Worm (Caenorhabditis elegans) whole organism, L1 larva: ENCODE measurements around the gene fnip-2.

ENCODE experiments used
- C04F5.9 ChIP-seq: sonication (generic microtip); optimal IDR thresholded peaks from 2 replicates; lab custom pipeline; 2016; ENCODE audit warnings: missing genetic modification characterization, missing compliant biosample characterization
- F16B12.6 ChIP-seq: fragments of 150-350 bp; optimal IDR thresholded peaks from 2 replicates; lab custom pipeline; 2014; ENCODE audit warnings: missing biosample characterization, missing genetic modification characterization
- aha-1 ChIP-seq: fragments of 150-350 bp; optimal IDR thresholded peaks from 2 replicates; lab custom pipeline; 2014; ENCODE audit warnings: missing biosample characterization, missing genetic modification characterization
- alr-1 ChIP-seq: fragments of 200-800 bp; sonication (Bioruptor generic); optimal IDR thresholded peaks from 2 replicates; lab custom pipeline; 2018; ENCODE audit warnings: borderline replicate concordance, mild to moderate bottlenecking, missing genetic modification characterization, missing compliant biosample characterization
- ama-1 ChIP-seq: fragments of 150-350 bp; optimal IDR thresholded peaks from 2 replicates; lab custom pipeline; 2014
- blmp-1 ChIP-seq: fragments of 150-350 bp; optimal IDR thresholded peaks from 2 replicates; lab custom pipeline; 2014; ENCODE audit warnings: missing biosample characterization, missing genetic modification characterization
- ceh-63 ChIP-seq: fragments of 200-800 bp; sonication (Bioruptor generic); optimal IDR thresholded peaks from 2 replicates; lab custom pipeline; 2018; ENCODE audit warnings: mild to moderate bottlenecking, missing genetic modification characterization, missing compliant biosample characterization
- ceh-8 ChIP-seq: fragments of 200-800 bp; sonication (Bioruptor generic); optimal IDR thresholded peaks from 2 replicates; lab custom pipeline; 2018; ENCODE audit warnings: mild to moderate bottlenecking, missing genetic modification characterization, moderate library complexity, missing compliant biosample characterization
- ceh-88 ChIP-seq: fragments of 200-800 bp; sonication (Bioruptor generic); IDR thresholded peaks from 2 replicates; pipeline ENCODE4 v1.3.6; 2022; ENCODE audit warnings: missing genetic modification characterization, missing compliant biosample characterization
- ceh-90 ChIP-seq: sonication (generic microtip); optimal IDR thresholded peaks from 2 replicates; lab custom pipeline; 2016; ENCODE audit warnings: missing genetic modification characterization, missing compliant biosample characterization
- dpl-1 ChIP-seq, 3 experiments: fragments of 150-350 bp in 2 of 3; sonication (generic microtip) in 1 of 3; optimal IDR thresholded peaks; 2 replicates each; lab custom pipeline; 2014 to 2017; ENCODE audit warnings: missing biosample characterization in 3 of 3, missing genetic modification characterization in 3 of 3, missing genetic modification reagents in 3 of 3
- dsc-1 ChIP-seq: sonication (generic microtip); optimal IDR thresholded peaks from 2 replicates; lab custom pipeline; 2016; ENCODE audit warnings: mild to moderate bottlenecking, missing genetic modification characterization, missing compliant biosample characterization
- efl-3 ChIP-seq: fragments of 200-800 bp; sonication (Bioruptor generic); optimal IDR thresholded peaks from 2 replicates; lab custom pipeline; 2018; ENCODE audit warnings: mild to moderate bottlenecking, missing genetic modification characterization, missing compliant biosample characterization
- elt-2 ChIP-seq: sonication (generic microtip); optimal IDR thresholded peaks from 2 replicates; lab custom pipeline; 2016; ENCODE audit warnings: missing genetic modification characterization, mild to moderate bottlenecking, inconsistent platforms, missing compliant biosample characterization, missing genetic modification reagents
- ets-5 ChIP-seq: fragments of 200-800 bp; sonication (Bioruptor generic); IDR thresholded peaks from 2 replicates; pipeline ENCODE4 v1.3.6; 2022; ENCODE audit warnings: missing genetic modification characterization, missing compliant biosample characterization
- fkh-10 ChIP-seq: sonication (generic microtip); optimal IDR thresholded peaks from 2 replicates; lab custom pipeline; 2017; ENCODE audit warnings: missing biosample characterization, missing genetic modification reagents, missing genetic modification characterization
- fos-1 ChIP-seq: fragments of 150-350 bp; optimal IDR thresholded peaks from 2 replicates; lab custom pipeline; 2014; ENCODE audit warnings: missing biosample characterization, missing genetic modification characterization
- hlh-4 ChIP-seq: sonication (generic microtip); optimal IDR thresholded peaks from 2 replicates; lab custom pipeline; 2016; ENCODE audit warnings: mild to moderate bottlenecking, missing genetic modification characterization, missing compliant biosample characterization
- jun-1 ChIP-seq: fragments of 150-350 bp; optimal IDR thresholded peaks from 2 replicates; lab custom pipeline; 2014; ENCODE audit warnings: missing biosample characterization, missing genetic modification reagents, missing genetic modification characterization
- lin-13 ChIP-seq: fragments of 150-350 bp; optimal IDR thresholded peaks from 2 replicates; lab custom pipeline; 2014; ENCODE audit warnings: missing biosample characterization, missing genetic modification reagents, missing genetic modification characterization
- lin-14 ChIP-seq: fragments of 200-800 bp; sonication (Bioruptor generic); optimal IDR thresholded peaks from 2 replicates; lab custom pipeline; 2018; ENCODE audit warnings: mild to moderate bottlenecking, missing genetic modification characterization, moderate library complexity, missing compliant biosample characterization
- lin-35 ChIP-seq, 2 experiments: fragments of 150-350 bp; optimal IDR thresholded peaks; 2 replicates each; lab custom pipeline; 2014; ENCODE audit warnings: missing biosample characterization in 2 of 2, missing genetic modification characterization in 2 of 2, missing genetic modification reagents in 2 of 2
- lin-39 ChIP-seq: fragments of 150-350 bp; optimal IDR thresholded peaks from 2 replicates; lab custom pipeline; 2014; ENCODE audit warnings: missing biosample characterization, missing genetic modification reagents, missing genetic modification characterization
- lir-3 ChIP-seq: sonication (generic microtip); optimal IDR thresholded peaks from 2 replicates; lab custom pipeline; 2016; ENCODE audit warnings: mild to moderate bottlenecking, missing genetic modification characterization, moderate library complexity, missing compliant biosample characterization; ENCODE audit not compliant: poor library complexity
- lsy-2 ChIP-seq, 2 experiments: fragments of 150-350 bp; optimal IDR thresholded peaks; 2 replicates each; lab custom pipeline; 2014; ENCODE audit warnings: missing biosample characterization in 2 of 2, missing genetic modification characterization in 2 of 2
- mdl-1 ChIP-seq, 2 experiments: fragments of 150-350 bp; optimal IDR thresholded peaks; 2 replicates each; lab custom pipeline; 2014 to 2017; ENCODE audit warnings: missing biosample characterization in 2 of 2, missing genetic modification characterization in 2 of 2, inconsistent platforms in 1 of 2
- mef-2 ChIP-seq: fragments of 150-350 bp; optimal IDR thresholded peaks from 2 replicates; lab custom pipeline; 2014; ENCODE audit warnings: missing biosample characterization, missing genetic modification characterization
- nhr-12 ChIP-seq: sonication (generic microtip); optimal IDR thresholded peaks from 2 replicates; lab custom pipeline; 2017; ENCODE audit warnings: missing biosample characterization, missing genetic modification characterization
- nhr-19 ChIP-seq: fragments of 200-800 bp; sonication (Bioruptor generic); conservative IDR thresholded peaks from 2 replicates; pipeline ENCODE4 v1.3.6; 2022; ENCODE audit warnings: missing genetic modification characterization, missing compliant biosample characterization
- nhr-20 ChIP-seq: sonication (generic microtip); optimal IDR thresholded peaks from 2 replicates; lab custom pipeline; 2016; ENCODE audit warnings: mild to moderate bottlenecking, missing genetic modification characterization, missing compliant biosample characterization
- nhr-47 ChIP-seq: sonication (generic microtip); optimal IDR thresholded peaks from 2 replicates; lab custom pipeline; 2016; ENCODE audit warnings: mild to moderate bottlenecking, missing genetic modification characterization, moderate library complexity, missing compliant biosample characterization
- nhr-71 ChIP-seq: sonication (generic microtip); optimal IDR thresholded peaks from 2 replicates; lab custom pipeline; 2016; ENCODE audit warnings: mild to moderate bottlenecking, missing genetic modification characterization, moderate library complexity, missing compliant biosample characterization
- nhr-76 ChIP-seq: sonication (generic microtip); optimal IDR thresholded peaks from 2 replicates; lab custom pipeline; 2017; ENCODE audit warnings: missing biosample characterization, missing genetic modification characterization
- nhr-77 ChIP-seq: fragments of 150-350 bp; optimal IDR thresholded peaks from 2 replicates; lab custom pipeline; 2014; ENCODE audit warnings: missing biosample characterization, missing genetic modification characterization
- nhr-84 ChIP-seq: sonication (generic microtip); optimal IDR thresholded peaks from 2 replicates; lab custom pipeline; 2017; ENCODE audit warnings: missing biosample characterization, missing genetic modification characterization
- nhr-85 ChIP-seq: sonication (generic microtip); peaks from one replicate; lab custom pipeline; 2016; ENCODE audit warnings: missing genetic modification characterization, inconsistent platforms, missing compliant biosample characterization
- nhr-90 ChIP-seq: sonication (generic microtip); optimal IDR thresholded peaks from 2 replicates; lab custom pipeline; 2016; ENCODE audit warnings: mild to moderate bottlenecking, missing genetic modification characterization, missing compliant biosample characterization; ENCODE audit not compliant: poor library complexity
- pax-3 ChIP-seq: fragments of 200-800 bp; sonication (Bioruptor generic); optimal IDR thresholded peaks from 2 replicates; lab custom pipeline; 2018; ENCODE audit warnings: mild to moderate bottlenecking, missing genetic modification characterization, moderate library complexity, missing compliant biosample characterization
- rnt-1 ChIP-seq: sonication (generic microtip); optimal IDR thresholded peaks from 2 replicates; lab custom pipeline; 2016; ENCODE audit warnings: mild to moderate bottlenecking, missing genetic modification characterization, moderate library complexity, missing compliant biosample characterization
- sox-4 ChIP-seq: sonication (generic microtip); optimal IDR thresholded peaks from 2 replicates; lab custom pipeline; 2016; ENCODE audit warnings: missing genetic modification characterization, missing compliant biosample characterization
- unc-30 ChIP-seq: sonication (generic microtip); optimal IDR thresholded peaks from 2 replicates; lab custom pipeline; 2017; ENCODE audit warnings: missing biosample characterization, missing genetic modification characterization
- unc-62 ChIP-seq: fragments of 150-350 bp; optimal IDR thresholded peaks from 2 replicates; lab custom pipeline; 2014; ENCODE audit warnings: missing biosample characterization, missing genetic modification reagents, missing genetic modification characterization
- unc-86 ChIP-seq: sonication (generic microtip); optimal IDR thresholded peaks from 2 replicates; lab custom pipeline; 2016; ENCODE audit warnings: missing genetic modification characterization, missing compliant biosample characterization
- unc-98 ChIP-seq: fragments of 200-800 bp; sonication (Bioruptor generic); IDR thresholded peaks from 2 replicates; pipeline ENCODE4 v1.3.6; 2022; ENCODE audit warnings: missing genetic modification characterization, missing compliant biosample characterization
- vab-15 ChIP-seq: sonication (generic microtip); optimal IDR thresholded peaks from 2 replicates; lab custom pipeline; 2017; ENCODE audit warnings: missing genotype, mild to moderate bottlenecking, missing genetic modification characterization, missing compliant biosample characterization
- xbp-1 ChIP-seq: sonication (generic microtip); optimal IDR thresholded peaks from 2 replicates; lab custom pipeline; 2016; ENCODE audit warnings: missing genetic modification characterization, missing compliant biosample characterization
- zag-1 ChIP-seq: fragments of 150-350 bp; optimal IDR thresholded peaks from 2 replicates; lab custom pipeline; 2014; ENCODE audit warnings: missing biosample characterization, missing genetic modification characterization
- zip-4 ChIP-seq: fragments of 200-800 bp; sonication (Bioruptor generic); optimal IDR thresholded peaks from 2 replicates; lab custom pipeline; 2018; ENCODE audit warnings: mild to moderate bottlenecking, missing genetic modification characterization, moderate library complexity, missing compliant biosample characterization

fnip-2 gene

ce11 chrIV:2222528-2222927 is at the start of gene fnip-2:
Gene fnip-2, plus strand, starts transcription at chrIV:2222828.
- no peak for TF ChIP-seq lin-35 (GFP tag; optimal IDR thresholded peaks at IDR 0.05; lab: Kevin White, UChicago)

ce11 chrIV:2172880-2173279 is 49.7 kb upstream of the fnip-2 start:
- no peak for TF ChIP-seq fos-1 (tag; lab: Kevin White, UChicago)
- peak; percentile 68 for TF ChIP-seq fkh-10
- TF ChIP-seq, all 84 proteins: peak for 1

- TF ChIP-seq mef-2 (tag; lab: Kevin White, UChicago), result no peak
- no peak for TF ChIP-seq nhr-90 (tag; lab: Kevin White, UChicago)
- TF ChIP-seq lir-3, result no peak
- TF ChIP-seq zip-4 (GFP tag; lab: Kevin White, UChicago), result no peak
- TF ChIP-seq nhr-19 (GFP tag; lab: Robert Waterston, UW), result no peak
- no peak for TF ChIP-seq nhr-77 (tag; lab: Kevin White, UChicago)
- no peak for TF ChIP-seq nhr-20
- no peak for TF ChIP-seq C04F5.9
- TF ChIP-seq nhr-71 (tag; lab: Kevin White, UChicago), result no peak
- no peak for TF ChIP-seq vab-15 (tag; lab: Kevin White, UChicago)
- TF ChIP-seq unc-62, result no peak
- no peak for TF ChIP-seq xbp-1
- no peak for TF ChIP-seq dpl-1 (GFP tag; optimal IDR thresholded peaks at IDR 0.05; lab: Kevin White, UChicago)
- no peak for TF ChIP-seq sox-4 (tag; lab: Kevin White, UChicago)
- no peak for TF ChIP-seq dsc-1 (tag; lab: Kevin White, UChicago)
- no peak for TF ChIP-seq nhr-12 (tag; lab: Kevin White, UChicago)
- no peak for TF ChIP-seq nhr-84
- no peak for TF ChIP-seq F16B12.6 (tag; lab: Kevin White, UChicago)
- TF ChIP-seq fos-1 (tag; lab: Kevin White, UChicago), result no peak
- no peak for TF ChIP-seq unc-98
Measured at ce11 chrIV:2175291-2175690, 47.3 kb upstream of the fnip-2 start, which contains the start of gene C54E4.1. Gene C54E4.1, plus strand, starts transcription at chrIV:2175591.

ce11 chrIV:2177545-2177944 is 45.1 kb upstream of the fnip-2 start, which contains the start of gene hrpu-2:
Gene hrpu-2, plus strand, starts transcription at chrIV:2177896.
- TF ChIP-seq efl-3 (GFP tag; lab: Kevin White, UChicago) (no peak), lin-13 (GFP tag; lab: Kevin White, UChicago) (peak; percentile 90), ets-5 (no peak), ceh-8 (GFP tag; lab: Kevin White, UChicago) (peak; percentile 91), lin-14 (GFP tag; lab: Kevin White, UChicago) (peak; percentile 87), mef-2 (tag; lab: Kevin White, UChicago) (peak; percentile 42), lin-39 (tag; lab: Kevin White, UChicago) (peak; percentile 90), nhr-76 (tag; lab: Kevin White, UChicago) (no peak), rnt-1 (tag; lab: Kevin White, UChicago) (peak; percentile 96), unc-62 (no peak), elt-2 (tag; lab: Kevin White, UChicago) (peak; percentile 70), nhr-19 (GFP tag; lab: Robert Waterston, UW) (peak; percentile 91), mdl-1 (tag; optimal IDR thresholded peaks at IDR 0.05; lab: Kevin White, UChicago) (peak in 1 of 2 experiments; percentile 80), ceh-90 (tag; lab: Kevin White, UChicago) (peak; percentile 67), fos-1 (tag; lab: Kevin White, UChicago) (peak; percentile 84), nhr-47 (tag; lab: Kevin White, UChicago) (peak; percentile 95), aha-1 (tag; lab: Kevin White, UChicago) (peak; percentile 35), alr-1 (tag; lab: Kevin White, UChicago) (no peak), blmp-1 (tag; lab: Kevin White, UChicago) (peak; percentile 58), unc-86 (peak; percentile 88), unc-30 (tag; lab: Kevin White, UChicago) (peak; percentile 13), dpl-1 (GFP tag; optimal IDR thresholded peaks at IDR 0.05; lab: Kevin White, UChicago) (peak; percentile 98), ceh-88 (peak; percentile 60), pax-3 (peak; percentile 80), jun-1 (peak; percentile 85), zag-1 (no peak), lir-3 (no peak), ceh-63 (GFP tag; lab: Kevin White, UChicago) (no peak), nhr-85 (tag; lab: Kevin White, UChicago) (peak; percentile 89), hlh-4 (tag; lab: Kevin White, UChicago) (no peak), ama-1 (peak; percentile 50), lsy-2 (tag; optimal IDR thresholded peaks at IDR 0.05; lab: Kevin White, UChicago) (peak; percentile 91 to 93)
